Fruit fly (Drosophila melanogaster) whole organism, wandering third instar larva: ENCODE data around the gene CG15177.

Experiments used
- CG32264 ChIP-seq: fragments of 200-800 bp; sonication (Bioruptor generic); optimal IDR thresholded peaks from 2 replicates; lab custom pipeline; 2016; ENCODE audit warnings: missing biosample characterization, missing genetic modification characterization
- CG9705 ChIP-seq: fragments of 200-800 bp; sonication (Bioruptor generic); optimal IDR thresholded peaks from 2 replicates; lab custom pipeline; 2018; ENCODE audit warnings: missing biosample characterization, mild to moderate bottlenecking, missing genetic modification characterization
- CrebA ChIP-seq: fragments of 200-800 bp; sonication (Bioruptor generic); optimal IDR thresholded peaks from 2 replicates; lab custom pipeline; 2016; ENCODE audit warnings: missing biosample characterization, mild to moderate bottlenecking, missing genetic modification characterization, borderline replicate concordance
- Dfd ChIP-seq: fragments of >200 bp; optimal IDR thresholded peaks from 2 replicates; lab custom pipeline; 2017; ENCODE audit warnings: missing biosample characterization, missing genetic modification characterization
- GATAd ChIP-seq: sonication (Bioruptor generic); optimal IDR thresholded peaks from 2 replicates; lab custom pipeline; 2016; ENCODE audit warnings: missing biosample characterization, missing genetic modification characterization
- HLH106 ChIP-seq: fragments of 200-800 bp; optimal IDR thresholded peaks from 3 replicates; lab custom pipeline; 2019; ENCODE audit warnings: missing biosample characterization, mild to moderate bottlenecking, missing genetic modification characterization, moderate library complexity
- Hr78 ChIP-seq: fragments of >200 bp; optimal IDR thresholded peaks from 2 replicates; lab custom pipeline; 2017; ENCODE audit warnings: missing biosample characterization, missing genetic modification characterization
- Hr83 ChIP-seq: fragments of 200-300 bp; sonication (Bioruptor generic); optimal IDR thresholded peaks from 2 replicates; lab custom pipeline; 2016; ENCODE audit warnings: missing biosample characterization, mild to moderate bottlenecking, missing genetic modification characterization, moderate library complexity; ENCODE audit not compliant: poor library complexity, severe bottlenecking
- Jra ChIP-seq: sonication (Bioruptor generic); optimal IDR thresholded peaks from 2 replicates; lab custom pipeline; 2016; ENCODE audit warnings: missing biosample characterization, missing genetic modification characterization
- Mio ChIP-seq: sonication (Bioruptor generic); optimal IDR thresholded peaks from 2 replicates; lab custom pipeline; 2016; ENCODE audit warnings: missing biosample characterization, missing genetic modification characterization
- Myc ChIP-seq: fragments of >200 bp; optimal IDR thresholded peaks from 2 replicates; lab custom pipeline; 2017
- OdsH ChIP-seq: fragments of 200-800 bp; sonication (Bioruptor generic); optimal IDR thresholded peaks from 2 replicates; lab custom pipeline; 2016; ENCODE audit warnings: missing biosample characterization, mild to moderate bottlenecking, missing genetic modification characterization
- Rel ChIP-seq, 2 experiments: fragments of 200-800 bp; sonication (Bioruptor generic) in 1 of 2; optimal IDR thresholded peaks; 2 replicates in 1 of 2; 3 replicates in 1 of 2; lab custom pipeline; 2016 to 2019; ENCODE audit warnings: mild to moderate bottlenecking in 2 of 2, missing biosample characterization in 2 of 2, missing genetic modification characterization in 2 of 2, moderate library complexity in 1 of 2
- Sp1 ChIP-seq: fragments of 200-800 bp; sonication (Bioruptor generic); optimal IDR thresholded peaks from 3 replicates; lab custom pipeline; 2019; ENCODE audit warnings: missing biosample characterization, mild to moderate bottlenecking, missing genetic modification characterization, moderate library complexity
- Vsx2 ChIP-seq: fragments of 200-300, 225-300 bp; sonication (Bioruptor generic); optimal IDR thresholded peaks from 2 replicates; lab custom pipeline; 2018; ENCODE audit warnings: missing biosample characterization, missing genetic modification characterization; ENCODE audit not compliant: partially characterized antibody
- brk ChIP-seq: fragments of 200-800 bp; sonication (Bioruptor generic); optimal IDR thresholded peaks from 2 replicates; lab custom pipeline; 2016; ENCODE audit warnings: missing biosample characterization, mild to moderate bottlenecking, missing genetic modification characterization
- dmrt93B ChIP-seq: fragments of 200-800 bp; sonication (Bioruptor generic); optimal IDR thresholded peaks from 2 replicates; lab custom pipeline; 2018; ENCODE audit warnings: missing biosample characterization, mild to moderate bottlenecking, missing genetic modification characterization
- dsf ChIP-seq: sonication (Bioruptor generic); optimal IDR thresholded peaks from 2 replicates; lab custom pipeline; 2016; ENCODE audit warnings: missing biosample characterization, missing genetic modification characterization, borderline replicate concordance
- ey ChIP-seq: fragments of 200-800 bp; sonication (Bioruptor generic); optimal IDR thresholded peaks from 2 replicates; lab custom pipeline; 2016; ENCODE audit warnings: missing biosample characterization, missing genetic modification characterization
- foxo ChIP-seq, 2 experiments: fragments of 200-800 bp; sonication (Bioruptor generic); optimal IDR thresholded peaks; 2 replicates in 1 of 2; 3 replicates in 1 of 2; lab custom pipeline; 2016 to 2017; ENCODE audit warnings: missing biosample characterization in 2 of 2, missing genetic modification characterization in 2 of 2
- fru ChIP-seq: fragments of 200-800 bp; sonication (Bioruptor generic); optimal IDR thresholded peaks from 3 replicates; lab custom pipeline; 2016; ENCODE audit warnings: missing biosample characterization, mild to moderate bottlenecking, missing genetic modification characterization
- h ChIP-seq: fragments of 200-800 bp; sonication (Bioruptor generic); optimal IDR thresholded peaks from 3 replicates; lab custom pipeline; 2016; ENCODE audit warnings: missing biosample characterization, mild to moderate bottlenecking, missing genetic modification characterization
- lola ChIP-seq: fragments of >200 bp; optimal IDR thresholded peaks from 2 replicates; lab custom pipeline; 2017; ENCODE audit warnings: missing biosample characterization, missing genetic modification characterization
- sv ChIP-seq: fragments of 200-800 bp; sonication (Bioruptor generic); optimal IDR thresholded peaks from 3 replicates; lab custom pipeline; 2016; ENCODE audit warnings: missing biosample characterization, missing genetic modification characterization

The CG15177 gene

dm6 chr3R:6663289-6663666 lies 34.2 kb upstream of the CG15177 start:
- TF ChIP-seq dmrt93B (GFP tag; lab: Kevin White, UChicago) (no peak), sv (GFP tag; lab: Kevin White, UChicago) (no peak), CG9705 (GFP tag; lab: Kevin White, UChicago) (no peak), foxo (GFP tag; optimal IDR thresholded peaks at IDR 0.05; lab: Kevin White, UChicago) (no peak), ey (GFP tag; lab: Kevin White, UChicago) (no peak), Myc (lab: Kevin White, UChicago) (no peak), fru (no peak), Mio (GFP tag; lab: Kevin White, UChicago) (no peak), CG32264 (GFP tag; lab: Kevin White, UChicago) (no peak), CrebA (no peak), Dfd (no peak), dsf (no peak), HLH106 (no peak), Hr78 (GFP tag; lab: Kevin White, UChicago) (no peak), h (GFP tag; lab: Kevin White, UChicago) (no peak), OdsH (no peak), brk (GFP tag; lab: Kevin White, UChicago) (no peak), Rel (GFP tag; optimal IDR thresholded peaks at IDR 0.05; lab: Kevin White, UChicago) (no peak), Rel (tag; optimal IDR thresholded peaks at IDR 0.05; lab: Kevin White, UChicago) (no peak)

DNA sequence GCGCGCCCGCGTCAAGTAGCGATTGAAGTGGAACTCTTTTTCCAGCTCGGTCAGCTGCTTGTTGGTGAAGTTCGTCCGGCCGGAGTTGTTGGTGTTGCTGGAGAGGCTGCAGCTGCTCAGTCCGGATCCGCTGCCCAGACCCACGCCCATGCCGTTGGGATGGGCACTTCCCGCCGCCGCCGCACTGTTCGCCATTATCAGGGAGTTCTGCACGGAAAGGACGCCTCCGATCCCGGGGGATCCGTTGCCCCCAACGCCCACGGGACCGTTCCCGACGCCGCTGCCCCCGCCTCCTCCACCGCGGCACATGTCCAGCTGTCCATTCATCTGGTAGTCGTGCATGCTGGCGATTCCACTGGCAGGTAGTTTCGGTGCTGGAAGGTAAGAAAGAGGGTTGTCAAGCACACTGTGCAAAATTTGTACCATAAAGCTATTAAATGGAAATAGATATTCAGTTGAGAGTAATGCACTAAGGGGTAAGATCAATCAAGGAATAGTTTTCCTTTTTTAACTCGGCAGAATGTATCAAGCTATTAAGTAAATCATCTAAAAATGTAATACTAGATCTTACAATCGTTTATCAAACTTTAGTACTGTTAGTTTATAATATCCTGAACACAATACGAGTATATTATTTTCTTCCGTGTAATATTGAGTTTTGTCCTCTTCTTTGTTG lies 33.6 kb upstream of the CG15177 start:
- TF ChIP-seq ey (GFP tag; lab: Kevin White, UChicago) (no peak), CrebA (no peak), dmrt93B (GFP tag; lab: Kevin White, UChicago) (no peak), Dfd (peak; percentile 98)

- TF ChIP-seq Rel (GFP tag; optimal IDR thresholded peaks at IDR 0.05; lab: Kevin White, UChicago) (no peak), Rel (tag; optimal IDR thresholded peaks at IDR 0.05; lab: Kevin White, UChicago) (peak; percentile 45), brk (GFP tag; lab: Kevin White, UChicago) (no peak), Myc (lab: Kevin White, UChicago) (peak; percentile 74)
- TF ChIP-seq, all 38 proteins: peak for 2
Measured at dm6 chr3R:6659941-6660340, 30.8 kb upstream of the CG15177 start, which contains the start of gene agt. Gene agt, minus strand, starts transcription at chr3R:6660100.

DNA sequence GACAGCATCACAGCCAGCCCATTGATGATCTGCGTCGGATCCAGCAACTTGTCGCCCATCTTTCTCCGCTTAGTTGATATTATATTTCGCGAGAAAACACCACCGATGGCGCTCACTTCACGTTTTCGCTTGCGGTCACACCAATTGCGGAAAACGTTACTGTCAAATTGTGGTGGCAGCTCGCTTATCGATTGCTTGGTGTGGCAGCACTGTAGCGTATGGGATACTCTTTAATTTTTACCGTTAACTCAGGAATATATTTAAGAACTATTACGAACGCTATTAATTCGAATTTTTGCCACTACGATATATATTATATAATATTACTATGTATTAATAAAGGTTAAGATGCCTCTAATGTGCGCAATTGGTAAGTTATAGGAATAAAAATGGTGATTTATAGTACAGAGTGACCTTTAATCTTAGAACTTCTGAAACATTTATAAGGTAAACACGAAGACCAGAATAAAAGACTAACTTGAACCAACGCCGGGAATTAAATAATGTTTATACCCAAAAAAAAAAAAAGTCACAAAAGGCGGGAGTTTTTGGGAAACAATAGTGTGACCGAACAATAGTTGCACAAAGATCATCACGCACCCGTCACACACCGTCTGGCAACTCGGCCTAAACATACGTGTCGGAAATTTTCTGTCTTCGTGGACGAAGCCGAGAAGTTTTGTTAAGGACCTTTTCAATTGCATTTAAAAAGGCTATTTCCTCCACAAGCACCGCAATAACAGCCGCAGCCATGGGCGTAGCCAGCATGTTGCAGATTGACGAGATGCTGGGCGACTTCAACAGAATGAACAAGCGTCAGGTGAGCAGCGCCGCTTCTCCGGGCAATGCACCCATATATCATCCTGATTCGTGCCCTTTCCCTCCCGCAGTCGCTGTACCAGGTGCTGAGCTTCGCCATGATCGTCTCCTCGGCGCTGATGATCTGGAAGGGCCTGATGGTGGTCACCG lies 28.4 kb upstream of the CG15177 start, which contains the start of the genes CG1307 and twr:
Gene CG1307 (minus strand): TSS at position 165 of the 969 bp plus-strand sequence.
Gene twr (plus strand): TSS at position 605 of the 969 bp plus-strand sequence.
- TF ChIP-seq sv (GFP tag; lab: Kevin White, UChicago) (no peak), brk (GFP tag; lab: Kevin White, UChicago) (no peak), lola (GFP tag; lab: Kevin White, UChicago) (no peak), Hr83 (peak; percentile 5), ey (GFP tag; lab: Kevin White, UChicago) (no peak)

DNA sequence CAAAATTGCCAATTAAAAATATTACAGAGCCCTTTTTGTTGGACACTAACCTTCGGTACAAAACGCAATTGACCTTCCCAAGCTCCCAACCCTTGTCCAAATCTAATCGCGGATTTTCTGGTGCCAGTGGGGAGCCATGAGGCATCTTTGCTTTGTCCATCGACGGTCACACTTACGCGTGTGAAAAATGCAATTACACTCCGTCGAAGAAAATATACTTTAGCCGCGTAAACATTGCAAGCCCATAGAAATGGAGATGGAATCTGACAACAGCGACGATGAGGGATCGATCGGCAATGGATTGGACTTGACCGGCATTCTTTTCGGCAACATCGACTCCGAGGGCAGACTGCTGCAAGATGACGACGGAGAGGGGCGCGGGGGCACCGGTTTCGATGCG lies 17.6 kb upstream of the CG15177 start, which contains the start of gene Taf1:
Gene Taf1 (plus strand): TSS at position 150 of the 400 bp plus-strand sequence.
- TF ChIP-seq Myc (lab: Kevin White, UChicago): peak; percentile 65
- no peak for TF ChIP-seq dmrt93B (GFP tag; lab: Kevin White, UChicago)

- TF ChIP-seq Vsx2 (GFP tag; lab: Kevin White, UChicago) (no peak), sv (GFP tag; lab: Kevin White, UChicago) (no peak), Jra (GFP tag; lab: Kevin White, UChicago) (no peak), brk (GFP tag; lab: Kevin White, UChicago) (no peak), GATAd (GFP tag; lab: Kevin White, UChicago) (no peak), OdsH (no peak), Sp1 (GFP tag; lab: Kevin White, UChicago) (no peak), dsf (no peak)
- TF ChIP-seq, all 38 proteins: peak for 0
Measured at dm6 chr3R:6644334-6644733, 15.2 kb upstream of the CG15177 start, which contains the start of gene Ass. Gene Ass, minus strand, starts transcription at chr3R:6644434.
